Worm (Caenorhabditis elegans): ENCODE data around the gene srxa-15.

DNA sequence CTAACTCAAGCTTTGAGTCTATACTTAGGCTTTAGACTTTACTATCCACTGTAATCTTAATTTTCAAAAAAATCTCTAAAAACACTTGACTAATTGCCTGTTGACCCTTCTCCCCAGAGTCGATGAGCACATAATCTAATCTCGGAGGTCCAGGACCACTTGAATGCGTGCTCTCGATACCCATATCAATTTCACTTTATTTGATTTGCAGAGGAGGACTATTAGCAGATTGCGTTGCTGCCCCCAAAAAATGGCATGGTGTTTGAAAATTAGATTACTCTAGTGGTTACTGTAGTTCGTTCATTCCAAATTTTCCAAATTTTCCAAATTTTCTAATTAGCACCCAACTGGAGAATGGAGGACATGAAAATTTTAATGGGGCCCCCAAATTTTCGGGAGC is 3.5 kb downstream of the srxa-15 start:
- TF ChIP-seq lin-13 (tag; optimal IDR thresholded peaks at IDR 0.05) (no peak), nhr-76 (tag; optimal IDR thresholded peaks at IDR 0.05) (no peak), ces-1 (GFP tag; optimal IDR thresholded peaks at IDR 0.05) (peak; percentile 90), mep-1 (tag; optimal IDR thresholded peaks at IDR 0.05) (no peak), drap-1 (GFP tag; optimal IDR thresholded peaks at IDR 0.05) (no peak)

Data from whole organism, mixed stage, embryonic.